Fruit fly (Drosophila melanogaster) Kc167 (cell line): Measurements from ENCODE around the gene jhamt.

Experiments
- Myc ChIP-seq: fragments of >200 bp; optimal IDR thresholded peaks from 2 replicates; lab custom pipeline; 2017; ENCODE audit warnings: missing external identifiers
- h ChIP-seq: fragments of >200 bp; optimal IDR thresholded peaks from 3 replicates; lab custom pipeline; 2018; ENCODE audit warnings: missing external identifiers
- psq ChIP-seq: fragments of >200 bp; optimal IDR thresholded peaks from 2 replicates; lab custom pipeline; 2017; ENCODE audit warnings: missing external identifiers
- ttk ChIP-seq: sonication (Bioruptor generic); optimal IDR thresholded peaks from 2 replicates; lab custom pipeline; 2017; ENCODE audit warnings: missing external identifiers

DNA sequence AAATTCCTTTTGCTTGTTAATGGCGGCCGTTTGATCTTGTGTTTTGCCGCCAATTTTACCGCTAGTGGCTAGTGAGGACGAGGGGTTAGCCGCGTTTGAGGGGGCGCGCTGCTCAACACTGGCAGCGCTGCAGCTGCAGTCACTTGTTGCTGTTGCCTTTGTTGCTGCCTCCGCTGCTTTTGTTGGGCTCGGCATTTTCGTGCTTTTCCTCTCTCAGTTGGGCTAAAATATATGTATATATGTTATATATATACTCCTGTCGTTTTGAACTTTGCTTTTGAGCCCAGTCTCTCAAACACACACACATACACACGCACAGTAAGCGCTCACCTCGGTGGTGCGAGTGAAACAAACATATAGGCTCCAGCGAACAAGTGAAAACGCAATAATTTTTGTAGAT is 40.9 kb upstream of the jhamt start:
- TF ChIP-seq psq (lab: Kevin White, UChicago) (no peak), Myc (no peak), h (lab: Kevin White, UChicago) (no peak), ttk (no peak)
